ENCODE assay signal across 1 fruit fly cellular context in genomic region chr3R:17430481-17430880, dm6.
TF ChIP-seq lines count a peak whose summit lies in the region.

No protein-coding gene starts in this region.

TF ChIP-seq in whole organism, prepupa, 60 proteins besides CTCF, POLR2A, EP300 and RAD21 (continued from another document):
- no peak for TF ChIP-seq Sox14 (GFP tag; optimal IDR thresholded peaks at IDR 0.05; lab: Kevin White, UChicago)
- no peak for TF ChIP-seq CG6808 (GFP tag; optimal IDR thresholded peaks at IDR 0.05; lab: Kevin White, UChicago)
- TF ChIP-seq dac (GFP tag; optimal IDR thresholded peaks at IDR 0.05; lab: Kevin White, UChicago): peak; percentile 35
- TF ChIP-seq CG16779 (tag; optimal IDR thresholded peaks at IDR 0.05; lab: Kevin White, UChicago): no peak
- TF ChIP-seq Hr4 (GFP tag; optimal IDR thresholded peaks at IDR 0.05; lab: Kevin White, UChicago): peak; percentile 75
- TF ChIP-seq CG3032 (tag; optimal IDR thresholded peaks at IDR 0.05; lab: Kevin White, UChicago): no peak
- TF ChIP-seq CG7368 (GFP tag; optimal IDR thresholded peaks at IDR 0.05; lab: Kevin White, UChicago): no peak
- no peak for TF ChIP-seq acj6 (GFP tag; optimal IDR thresholded peaks at IDR 0.05; lab: Kevin White, UChicago)
- TF ChIP-seq CG11902 (GFP tag; optimal IDR thresholded peaks at IDR 0.05; lab: Kevin White, UChicago): no peak
- no peak for TF ChIP-seq lz (GFP tag; optimal IDR thresholded peaks at IDR 0.05; lab: Kevin White, UChicago)
- TF ChIP-seq svp (GFP tag; lab: Kevin White, UChicago): no peak
- TF ChIP-seq pdm3 (GFP tag; optimal IDR thresholded peaks at IDR 0.05; lab: Kevin White, UChicago): peak; percentile 42
- TF ChIP-seq Ets21C (GFP tag; optimal IDR thresholded peaks at IDR 0.05; lab: Kevin White, UChicago): no peak
- peak; percentile 27 for TF ChIP-seq CG4318 (GFP tag; optimal IDR thresholded peaks at IDR 0.05; lab: Kevin White, UChicago)
- no peak for TF ChIP-seq CG6792 (GFP tag; optimal IDR thresholded peaks at IDR 0.05; lab: Kevin White, UChicago)
